Worm (Caenorhabditis elegans) whole organism, young adult: ENCODE results near the gene srz-59.

Experiments
- B0035.1 ChIP-seq: sonication (generic microtip); optimal IDR thresholded peaks from 2 replicates; lab custom pipeline; 2016; ENCODE audit warnings: missing genetic modification characterization, mild to moderate bottlenecking, missing compliant biosample characterization, missing genotype, missing genetic modification reagents
- B0336.3 ChIP-seq: fragments of 200-800 bp; sonication (Bioruptor generic); IDR thresholded peaks from 2 replicates; pipeline ENCODE4 v1.3.6; 2022; ENCODE audit warnings: missing genetic modification characterization, missing compliant biosample characterization
- D2030.7 ChIP-seq: fragments of 200-800 bp; sonication (Bioruptor generic); IDR thresholded peaks from 2 replicates; pipeline ENCODE4 v1.3.6; 2022; ENCODE audit warnings: missing genetic modification reagents, missing genetic modification characterization, missing compliant biosample characterization
- F33H1.4 ChIP-seq: fragments of 200-800 bp; sonication (Bioruptor generic); IDR thresholded peaks from 2 replicates; pipeline ENCODE4 v1.3.6; 2022; ENCODE audit warnings: missing genetic modification reagents, missing genetic modification characterization, missing compliant biosample characterization
- F49E8.2 ChIP-seq: sonication (generic microtip); optimal IDR thresholded peaks from 3 replicates; lab custom pipeline; 2017; ENCODE audit warnings: missing genetic modification characterization, mild to moderate bottlenecking, missing compliant biosample characterization, antibody characterized with exemption, moderate library complexity; ENCODE audit not compliant: insufficient read depth
- Y53F4B.3 ChIP-seq: fragments of 200-800 bp; sonication (Bioruptor generic); IDR thresholded peaks from 2 replicates; pipeline ENCODE4 v1.3.6; 2022; ENCODE audit warnings: missing genetic modification reagents, missing genetic modification characterization, missing compliant biosample characterization
- ama-1 ChIP-seq, 3 experiments: fragments of 150-350 bp in 1 of 3; sonication (generic microtip) in 2 of 3; optimal IDR thresholded peaks; 2 replicates each; lab custom pipeline; 2014 to 2018; ENCODE audit warnings: missing biosample characterization in 2 of 3, missing genetic modification characterization in 2 of 3, missing genetic modification reagents in 2 of 3
- aptf-3 ChIP-seq: fragments of 200-800 bp; sonication (Bioruptor generic); IDR thresholded peaks from 2 replicates; pipeline ENCODE4 v1.3.6; 2022; ENCODE audit warnings: missing genetic modification characterization, missing compliant biosample characterization
- atf-7 ChIP-seq: sonication (generic microtip); optimal IDR thresholded peaks from 2 replicates; lab custom pipeline; 2017; ENCODE audit warnings: mild to moderate bottlenecking, missing genetic modification characterization, missing compliant biosample characterization
- attf-3 ChIP-seq: fragments of 200-800 bp; sonication (Bioruptor generic); conservative IDR thresholded peaks from 2 replicates; pipeline ENCODE4 v1.3.6; 2022; ENCODE audit warnings: missing genetic modification reagents, missing genetic modification characterization, missing compliant biosample characterization
- attf-6 ChIP-seq: fragments of 200-800 bp; sonication (Bioruptor generic); IDR thresholded peaks from 2 replicates; pipeline ENCODE4 v1.3.6; 2022; ENCODE audit warnings: missing genetic modification reagents, missing genetic modification characterization, missing compliant biosample characterization
- bed-2 ChIP-seq: fragments of 200-800 bp; sonication (Bioruptor generic); IDR thresholded peaks from 2 replicates; pipeline ENCODE4 v1.3.6; 2022; ENCODE audit warnings: missing genetic modification reagents, missing genetic modification characterization, missing compliant biosample characterization
- cebp-1 ChIP-seq, 2 experiments: fragments of 200-800 bp in 1 of 2; sonication (Bioruptor generic) in 1 of 2; sonication (generic microtip) in 1 of 2; IDR thresholded peaks in 1 of 2; optimal IDR thresholded peaks in 1 of 2; 2 replicates each; pipeline versions ENCODE4 v1.3.6 to Lab custom; 2017 to 2022; ENCODE audit warnings: missing compliant biosample characterization in 2 of 2, missing genetic modification characterization in 2 of 2, mild to moderate bottlenecking in 1 of 2, missing genetic modification reagents in 1 of 2, moderate library complexity in 1 of 2
- cebp-2 ChIP-seq: fragments of 200-800 bp; sonication (Bioruptor generic); IDR thresholded peaks from 2 replicates; pipeline ENCODE4 v1.3.6; 2022; ENCODE audit warnings: missing genetic modification characterization, missing compliant biosample characterization
- ceh-40 ChIP-seq: fragments of 200-800 bp; sonication (Bioruptor generic); IDR thresholded peaks from 2 replicates; pipeline ENCODE4 v1.3.6; 2022; ENCODE audit warnings: missing genetic modification characterization, missing compliant biosample characterization
- ceh-79 ChIP-seq: sonication (generic microtip); optimal IDR thresholded peaks from 2 replicates; lab custom pipeline; 2017; ENCODE audit warnings: mild to moderate bottlenecking, missing genetic modification characterization, missing compliant biosample characterization
- ceh-91 ChIP-seq: fragments of 200-800 bp; sonication (Bioruptor generic); IDR thresholded peaks from 2 replicates; pipeline ENCODE4 v1.3.6; 2022; ENCODE audit warnings: missing genetic modification reagents, missing genetic modification characterization, missing compliant biosample characterization
- chd-7 ChIP-seq: sonication (generic microtip); optimal IDR thresholded peaks from 2 replicates; lab custom pipeline; 2016; ENCODE audit warnings: mild to moderate bottlenecking, missing genetic modification characterization, moderate library complexity, missing compliant biosample characterization
- efl-1 ChIP-seq: fragments of 150-350 bp; optimal IDR thresholded peaks from 2 replicates; lab custom pipeline; 2014; ENCODE audit warnings: missing biosample characterization, missing genetic modification reagents, missing genetic modification characterization
- ekl-4 ChIP-seq: fragments of 200-800 bp; sonication (Bioruptor generic); IDR thresholded peaks from 2 replicates; pipeline ENCODE4 v1.3.6; 2022; ENCODE audit warnings: missing genetic modification reagents, missing genetic modification characterization, missing compliant biosample characterization
- hmg-1.2 ChIP-seq: fragments of 200-800 bp; sonication (Bioruptor generic); IDR thresholded peaks from 2 replicates; pipeline ENCODE4 v1.3.6; 2022; ENCODE audit warnings: missing genetic modification reagents, missing genetic modification characterization, missing compliant biosample characterization
- lin-26 ChIP-seq: fragments of 200-800 bp; sonication (Bioruptor generic); IDR thresholded peaks from 2 replicates; pipeline ENCODE4 v1.3.6; 2022; ENCODE audit warnings: missing genetic modification reagents, missing genetic modification characterization, missing compliant biosample characterization
- lir-1 ChIP-seq: fragments of 200-800 bp; sonication (Bioruptor generic); conservative IDR thresholded peaks from 2 replicates; pipeline ENCODE4 v1.3.6; 2022; ENCODE audit warnings: missing genetic modification reagents, missing genetic modification characterization, missing compliant biosample characterization
- madf-10 ChIP-seq: sonication (generic microtip); optimal IDR thresholded peaks from 2 replicates; lab custom pipeline; 2016; ENCODE audit warnings: mild to moderate bottlenecking, missing genetic modification characterization, missing compliant biosample characterization
- madf-6 ChIP-seq: fragments of 200-800 bp; sonication (Bioruptor generic); IDR thresholded peaks from 2 replicates; pipeline ENCODE4 v1.3.6; 2022; ENCODE audit warnings: missing genetic modification reagents, missing genetic modification characterization, missing compliant biosample characterization
- mel-28 ChIP-seq: sonication (generic microtip); optimal IDR thresholded peaks from 2 replicates; lab custom pipeline; 2016; ENCODE audit warnings: borderline replicate concordance, mild to moderate bottlenecking, missing genetic modification characterization, missing compliant biosample characterization
- mes-4 ChIP-seq: sonication (generic microtip); optimal IDR thresholded peaks from 2 replicates; lab custom pipeline; 2016; ENCODE audit warnings: missing genotype, missing genetic modification characterization, missing compliant biosample characterization
- nfya-1 ChIP-seq: sonication (generic microtip); optimal IDR thresholded peaks from 2 replicates; lab custom pipeline; 2017; ENCODE audit warnings: antibody characterized with exemption, missing compliant biosample characterization, missing genetic modification characterization, borderline replicate concordance; ENCODE audit not compliant: insufficient read depth
- nhr-80 ChIP-seq: sonication (generic microtip); optimal IDR thresholded peaks from 2 replicates; lab custom pipeline; 2016; ENCODE audit warnings: missing genetic modification characterization, missing compliant biosample characterization
- nhr-90 ChIP-seq: sonication (generic microtip); optimal IDR thresholded peaks from 2 replicates; lab custom pipeline; 2016; ENCODE audit warnings: missing genotype, mild to moderate bottlenecking, missing genetic modification characterization, missing compliant biosample characterization
- pbrm-1 ChIP-seq: fragments of 200-800 bp; sonication (Bioruptor generic); IDR thresholded peaks from 2 replicates; pipeline ENCODE4 v1.3.6; 2022; ENCODE audit warnings: missing genetic modification reagents, missing genetic modification characterization, missing compliant biosample characterization
- rcor-1 ChIP-seq: fragments of 200-800 bp; sonication (Bioruptor generic); IDR thresholded peaks from 2 replicates; pipeline ENCODE4 v1.3.6; 2022; ENCODE audit warnings: missing genetic modification reagents, missing genetic modification characterization, missing compliant biosample characterization
- snpc-1.1 ChIP-seq: sonication (generic microtip); optimal IDR thresholded peaks from 2 replicates; lab custom pipeline; 2017; ENCODE audit warnings: missing genetic modification characterization, mild to moderate bottlenecking, missing compliant biosample characterization, antibody characterized with exemption, moderate library complexity, missing genotype, missing genetic modification reagents; ENCODE audit not compliant: insufficient read depth
- snpc-1.3 ChIP-seq: sonication (generic microtip); optimal IDR thresholded peaks from 2 replicates; lab custom pipeline; 2017; ENCODE audit warnings: missing genetic modification characterization, mild to moderate bottlenecking, missing compliant biosample characterization, antibody characterized with exemption, moderate library complexity, missing genotype, missing genetic modification reagents; ENCODE audit not compliant: insufficient read depth
- snpc-4 ChIP-seq, 5 experiments: fragments of 150-350 bp in 1 of 5; sonication (generic microtip) in 4 of 5; optimal IDR thresholded peaks; 2 replicates each; lab custom pipeline; 2014 to 2018; ENCODE audit warnings: missing genetic modification characterization in 5 of 5, missing biosample characterization in 3 of 5, antibody characterized with exemption in 2 of 5, mild to moderate bottlenecking in 2 of 5, missing compliant biosample characterization in 2 of 5, missing genotype in 2 of 5, moderate library complexity in 2 of 5, missing genetic modification reagents in 1 of 5
- sptf-2 ChIP-seq: fragments of 200-800 bp; sonication (Bioruptor generic); optimal IDR thresholded peaks from 2 replicates; lab custom pipeline; 2018; ENCODE audit warnings: mild to moderate bottlenecking, missing genetic modification characterization, missing compliant biosample characterization
- xnd-1 ChIP-seq: sonication (generic microtip); optimal IDR thresholded peaks from 2 replicates; lab custom pipeline; 2016; ENCODE audit warnings: missing genotype, missing genetic modification reagents, missing genetic modification characterization, missing compliant biosample characterization
- zfh-2 ChIP-seq: fragments of 200-800 bp; sonication (Bioruptor generic); conservative IDR thresholded peaks from 2 replicates; pipeline ENCODE4 v1.3.6; 2022; ENCODE audit warnings: missing genetic modification reagents, missing genetic modification characterization, missing compliant biosample characterization
- ztf-25 ChIP-seq: fragments of 200-800 bp; sonication (Bioruptor generic); IDR thresholded peaks from 2 replicates; pipeline ENCODE4 v1.3.6; 2022; ENCODE audit warnings: missing genetic modification reagents, missing genetic modification characterization, missing compliant biosample characterization
- ztf-26 ChIP-seq: sonication (generic microtip); optimal IDR thresholded peaks from 2 replicates; lab custom pipeline; 2017; ENCODE audit warnings: missing genetic modification characterization, missing compliant biosample characterization
- ztf-28 ChIP-seq: fragments of 200-800 bp; sonication (Bioruptor generic); IDR thresholded peaks from 2 replicates; pipeline ENCODE4 v1.3.6; 2022; ENCODE audit warnings: missing genetic modification reagents, missing genetic modification characterization, missing compliant biosample characterization

Gene srz-59

ce11 chrIV:14131770-14132169 is at the start of gene srz-59:
srz-59 (plus strand) TSS chrIV:14132070.
- TF ChIP-seq snpc-1.1 = no peak
- TF ChIP-seq bed-2 (GFP tag; lab: Robert Waterston, UW) = no peak
- TF ChIP-seq atf-7 (tag; lab: Kevin White, UChicago) = no peak
- no peak for TF ChIP-seq snpc-4 (GFP tag; optimal IDR thresholded peaks at IDR 0.05; lab: Kevin White, UChicago)
- peak in 1 of 4 experiments; percentile 10 for TF ChIP-seq snpc-4 (tag; optimal IDR thresholded peaks at IDR 0.05; lab: Kevin White, UChicago)
- TF ChIP-seq madf-10 = no peak
- TF ChIP-seq ama-1 (optimal IDR thresholded peaks at IDR 0.05; lab: Kevin White, UChicago) = no peak
- no peak for TF ChIP-seq ama-1 (GFP tag; optimal IDR thresholded peaks at IDR 0.05; lab: Kevin White, UChicago)
- no peak for TF ChIP-seq attf-6

DNA sequence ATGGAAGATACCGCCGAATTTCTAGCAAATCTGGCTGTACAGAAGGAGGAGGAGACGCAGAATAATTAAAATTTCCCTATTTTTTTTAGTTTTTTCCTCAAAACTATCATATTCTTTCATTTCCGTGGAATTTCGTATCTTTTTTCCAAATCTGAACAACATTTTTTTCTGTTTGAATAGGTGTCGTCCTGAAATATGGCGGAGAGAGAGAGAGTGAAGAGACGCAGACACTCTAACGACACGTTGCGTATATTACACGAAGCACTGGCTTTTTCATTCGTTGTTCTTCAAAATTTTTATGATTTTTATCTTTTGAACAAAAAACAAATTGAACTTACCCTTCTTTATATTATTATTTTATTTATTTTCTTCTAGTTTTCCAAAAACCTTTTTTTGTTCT is 48.9 kb upstream of the srz-59 start:
- TF ChIP-seq hmg-1.2 (GFP tag; lab: Robert Waterston, UW) (peak; percentile 13; the same call in 1 of the 2 replicates), aptf-3 (GFP tag; lab: Robert Waterston, UW) (no peak), nhr-80 (no peak), cebp-1 (GFP tag; IDR thresholded peaks at IDR 0.05; lab: Robert Waterston, UW) (no peak), cebp-1 (tag; optimal IDR thresholded peaks at IDR 0.05; lab: Kevin White, UChicago) (no peak), F49E8.2 (no peak), xnd-1 (tag; lab: Kevin White, UChicago) (no peak), lin-26 (GFP tag; lab: Robert Waterston, UW) (no peak), snpc-4 (GFP tag; optimal IDR thresholded peaks at IDR 0.05; lab: Kevin White, UChicago) (no peak), snpc-4 (tag; optimal IDR thresholded peaks at IDR 0.05; lab: Kevin White, UChicago) (peak in 1 of 4 experiments; percentile 16), ama-1 (optimal IDR thresholded peaks at IDR 0.05; lab: Kevin White, UChicago) (no peak), ama-1 (GFP tag; optimal IDR thresholded peaks at IDR 0.05; lab: Kevin White, UChicago) (no peak), ekl-4 (GFP tag; lab: Robert Waterston, UW) (no peak), B0035.1 (tag; lab: Kevin White, UChicago) (no peak), ceh-91 (GFP tag; lab: Robert Waterston, UW) (no peak)
- TF ChIP-seq, all 124 proteins: peak for 2

DNA sequence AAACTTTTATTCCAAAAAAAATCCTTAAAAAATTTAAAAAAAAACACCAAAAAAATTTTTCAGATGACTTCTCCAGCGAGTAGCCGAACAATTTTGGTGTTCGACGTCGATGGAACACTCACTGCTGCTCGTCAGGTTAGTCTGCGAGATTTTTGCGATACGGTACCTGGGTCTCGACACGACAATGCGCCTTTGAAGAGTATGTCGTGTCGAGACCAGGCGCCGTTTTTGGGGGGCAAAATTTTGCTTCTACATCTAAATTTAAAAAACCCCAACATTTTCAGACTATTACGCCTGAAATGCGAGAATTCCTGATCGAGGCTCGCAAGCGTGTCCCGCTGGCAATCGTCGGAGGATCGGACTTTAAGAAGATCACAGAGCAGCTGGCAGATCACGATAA is 48.4 kb upstream of the srz-59 start, which contains the start of gene F52B11.2:
F52B11.2 (plus strand) TSS at position 64 of the 400 bp plus-strand sequence.
- no peak for TF ChIP-seq B0035.1 (tag; lab: Kevin White, UChicago)
- TF ChIP-seq ztf-26 = no peak
- TF ChIP-seq D2030.7 (GFP tag; lab: Robert Waterston, UW) = peak; percentile 33; the same call in 1 of the 2 replicates
- peak; percentile 8 for TF ChIP-seq chd-7
- TF ChIP-seq lir-1 (GFP tag; lab: Robert Waterston, UW) = no peak
- TF ChIP-seq nhr-90 (tag; lab: Kevin White, UChicago) = no peak
- no peak for TF ChIP-seq ceh-40
- 0 out of 2 replicates have a peak, but pooled peaks have one; percentile 10 for TF ChIP-seq madf-6 (GFP tag; lab: Robert Waterston, UW)
- TF ChIP-seq sptf-2 = no peak
- no peak for TF ChIP-seq mel-28 (tag; lab: Kevin White, UChicago)
- TF ChIP-seq F33H1.4 (GFP tag; lab: Robert Waterston, UW) = peak; percentile 22; the same call in 1 of the 2 replicates
- 0 out of 2 replicates have a peak, but pooled peaks have one; percentile 5 for TF ChIP-seq Y53F4B.3 (GFP tag; lab: Robert Waterston, UW)
- 0 out of 2 replicates have a peak, but pooled peaks have one; percentile 42 for TF ChIP-seq ztf-28 (GFP tag; lab: Robert Waterston, UW)
- TF ChIP-seq cebp-2 (GFP tag; lab: Robert Waterston, UW) = no peak
- TF ChIP-seq attf-3 (GFP tag; lab: Robert Waterston, UW) = no peak
- 0 out of 2 replicates have a peak, but pooled peaks have one; percentile 16 for TF ChIP-seq pbrm-1 (GFP tag; lab: Robert Waterston, UW)
- TF ChIP-seq nfya-1 (tag; lab: Kevin White, UChicago) = no peak
- no peak for TF ChIP-seq ceh-79 (tag; lab: Kevin White, UChicago)
- TF ChIP-seq attf-6 = 0 out of 2 replicates have a peak, but pooled peaks have one; percentile 67
- TF ChIP-seq ekl-4 (GFP tag; lab: Robert Waterston, UW) = no peak
- TF ChIP-seq snpc-1.3 (tag; lab: Kevin White, UChicago) = no peak
- TF ChIP-seq rcor-1 (GFP tag; lab: Robert Waterston, UW) = no peak
- TF ChIP-seq F49E8.2 = peak; percentile 46
- TF ChIP-seq mes-4 = no peak
- TF ChIP-seq B0336.3 (GFP tag; lab: Robert Waterston, UW) = 0 out of 2 replicates have a peak, but pooled peaks have one; percentile 31
- TF ChIP-seq snpc-4 (GFP tag; optimal IDR thresholded peaks at IDR 0.05; lab: Kevin White, UChicago) = no peak
- peak in 2 of 4 experiments; percentile 7 to 63 for TF ChIP-seq snpc-4 (tag; optimal IDR thresholded peaks at IDR 0.05; lab: Kevin White, UChicago)
- no peak for TF ChIP-seq zfh-2
- TF ChIP-seq efl-1 = no peak
- 0 out of 2 replicates have a peak, but pooled peaks have one; percentile 72 for TF ChIP-seq ztf-25 (GFP tag; lab: Robert Waterston, UW)
